Worm (Caenorhabditis elegans): ENCODE results near the gene Y79H2A.3.

ce11 chrIII:11985066-11985465 lies 67.0 kb downstream of the Y79H2A.3 start:
- TF ChIP-seq nhr-237 (tag; optimal IDR thresholded peaks at IDR 0.05) (no peak), fkh-10 (GFP tag; optimal IDR thresholded peaks at IDR 0.05) (no peak), ztf-11 (tag; optimal IDR thresholded peaks at IDR 0.05) (no peak), ama-1 (optimal IDR thresholded peaks at IDR 0.05) (no peak)

Data from whole organism, L3 larva.